Worm (Caenorhabditis elegans) whole organism, late embryonic: Measurements from ENCODE around the gene ugt-46.

Experiments used
- C08G9.2 ChIP-seq: sonication (generic microtip); optimal IDR thresholded peaks from 2 replicates; lab custom pipeline; 2016; ENCODE audit warnings: mild to moderate bottlenecking, missing genetic modification characterization, moderate library complexity, missing compliant biosample characterization
- ceh-31 ChIP-seq: sonication (generic microtip); optimal IDR thresholded peaks from 2 replicates; lab custom pipeline; 2016; ENCODE audit warnings: missing genetic modification characterization, missing compliant biosample characterization
- dve-1 ChIP-seq: sonication (generic microtip); optimal IDR thresholded peaks from 2 replicates; lab custom pipeline; 2017; ENCODE audit warnings: antibody characterized with exemption, mild to moderate bottlenecking, missing genetic modification characterization, missing compliant biosample characterization
- fax-1 ChIP-seq: sonication (generic microtip); optimal IDR thresholded peaks from 2 replicates; lab custom pipeline; 2016; ENCODE audit warnings: missing genotype, missing genetic modification characterization, missing compliant biosample characterization
- lin-11 ChIP-seq: fragments of 200-800 bp; sonication (Bioruptor generic); optimal IDR thresholded peaks from 2 replicates; lab custom pipeline; 2018; ENCODE audit warnings: mild to moderate bottlenecking, missing genetic modification characterization, missing compliant biosample characterization
- mec-3 ChIP-seq: sonication (generic microtip); optimal IDR thresholded peaks from 2 replicates; lab custom pipeline; 2016; ENCODE audit warnings: borderline replicate concordance, missing genetic modification characterization, missing compliant biosample characterization
- sox-4 ChIP-seq: sonication (generic microtip); optimal IDR thresholded peaks from 2 replicates; lab custom pipeline; 2017; ENCODE audit warnings: mild to moderate bottlenecking, missing genetic modification characterization, inconsistent platforms, missing compliant biosample characterization
- unc-86 ChIP-seq: sonication (generic microtip); optimal IDR thresholded peaks from 2 replicates; lab custom pipeline; 2016; ENCODE audit warnings: missing genetic modification characterization, missing compliant biosample characterization

- TF ChIP-seq mec-3 (tag; lab: Kevin White, UChicago) (no peak), fax-1 (tag; lab: Kevin White, UChicago) (no peak), ceh-31 (no peak), dve-1 (tag; lab: Kevin White, UChicago) (no peak), sox-4 (tag; lab: Kevin White, UChicago) (no peak), C08G9.2 (tag; lab: Kevin White, UChicago) (no peak), lin-11 (no peak), unc-86 (tag; lab: Kevin White, UChicago) (no peak)
These were observed 42.5 kb upstream of the ugt-46 start, which contains the start of gene mrp-2 for ce11 chrX:572601-573000.
